Fruit fly (Drosophila melanogaster): Measurements from ENCODE around the gene Smg6.
A peak's percentile ranks its signal among the peaks of the same experiment; 100 is the strongest.

Smg6 gene

dm6 chr3R:25069569-25069968 lies 36.3 kb upstream of the Smg6 start, which contains the start of the genes Stt3B and CG11839 (continued):
- TF ChIP-seq CG14965 (GFP tag; optimal IDR thresholded peaks at IDR 0.05; ENCODE audit: borderline replicate concordance) (no peak), fd96Cb (tag; optimal IDR thresholded peaks at IDR 0.05) (peak; percentile 24), grn (GFP tag; optimal IDR thresholded peaks at IDR 0.05) (no peak), tna (GFP tag; IDR thresholded peaks at IDR 0.05; ENCODE audit: partially characterized antibody) (peak; percentile 76; the same call in 1 of the 2 replicates), bcd (GFP tag; optimal IDR thresholded peaks at IDR 0.05) (no peak), CG9797 (GFP tag; optimal IDR thresholded peaks at IDR 0.05) (peak; percentile 39), Chrac-16 (GFP tag; optimal IDR thresholded peaks at IDR 0.05) (peak; percentile 75), inv (GFP tag; IDR thresholded peaks at IDR 0.05; ENCODE audit: partially characterized antibody) (peak; percentile 89), Fer2 (tag; optimal IDR thresholded peaks at IDR 0.05) (peak; percentile 58), CG10267 (tag; optimal IDR thresholded peaks at IDR 0.05) (peak; percentile 77), CG6813 (GFP tag; optimal IDR thresholded peaks at IDR 0.05) (no peak), Asciz (GFP tag; optimal IDR thresholded peaks at IDR 0.05) (no peak), H15 (GFP tag; IDR thresholded peaks at IDR 0.05) (no peak), unpg (GFP tag; optimal IDR thresholded peaks at IDR 0.05) (no peak), CG17829 (tag; optimal IDR thresholded peaks at IDR 0.05) (peak; percentile 72), Rfx (GFP tag; IDR thresholded peaks at IDR 0.05) (peak; percentile 82; the same call in 1 of the 2 replicates), emc (GFP tag; optimal IDR thresholded peaks at IDR 0.05) (peak; percentile 35), esg (GFP tag; conservative IDR thresholded peaks at IDR 0.05) (0 out of 2 replicates have a peak, but pooled peaks have one; percentile 23), Fer3 (tag; optimal IDR thresholded peaks at IDR 0.05) (peak; percentile 70), D (optimal IDR thresholded peaks at IDR 0.05) (no peak), D (GFP tag; optimal IDR thresholded peaks at IDR 0.05) (no peak), CG8290 (GFP tag; optimal IDR thresholded peaks at IDR 0.05) (peak; percentile 70), CG8290 (tag; optimal IDR thresholded peaks at IDR 0.05) (no peak), CG3163 (GFP tag; optimal IDR thresholded peaks at IDR 0.05) (peak; percentile 68), hth (optimal IDR thresholded peaks at IDR 0.05) (no peak), onecut (GFP tag; IDR thresholded peaks at IDR 0.05) (0 out of 2 replicates have a peak, but pooled peaks have one; percentile 23), ken (GFP tag; IDR thresholded peaks at IDR 0.05) (peak; percentile 58; the same call in 2 of the 3 replicates), Oaz (GFP tag; IDR thresholded peaks at IDR 0.05) (0 out of 2 replicates have a peak, but pooled peaks have one; percentile 55), Dp (GFP tag; optimal IDR thresholded peaks at IDR 0.05) (peak; percentile 44), Hey (tag; optimal IDR thresholded peaks at IDR 0.05) (no peak), CG11696 (GFP tag; IDR thresholded peaks at IDR 0.05) (no peak), Hand (GFP tag; optimal IDR thresholded peaks at IDR 0.05) (no peak), CG34422 (GFP tag; IDR thresholded peaks at IDR 0.05) (peak; percentile 89), cad (GFP tag; optimal IDR thresholded peaks at IDR 0.05) (no peak), CG11695 (GFP tag; IDR thresholded peaks at IDR 0.05) (no peak), Trl (optimal IDR thresholded peaks at IDR 0.05) (no peak), Trl (GFP tag; optimal IDR thresholded peaks at IDR 0.05) (peak; percentile 84), Doc2 (GFP tag; IDR thresholded peaks at IDR 0.05) (no peak), gcm (GFP tag; optimal IDR thresholded peaks at IDR 0.05) (no peak), B-H1 (GFP tag; IDR thresholded peaks at IDR 0.05) (peak; percentile 24; the same call in 1 of the 3 replicates), CG18619 (GFP tag; optimal IDR thresholded peaks at IDR 0.05) (no peak), CG7556 (GFP tag; optimal IDR thresholded peaks at IDR 0.05) (no peak), lola (GFP tag; optimal IDR thresholded peaks at IDR 0.05) (peak in 1 of 3 experiments; percentile 68), CG8089 (GFP tag; optimal IDR thresholded peaks at IDR 0.05) (peak; percentile 32), CG2116 (GFP tag; optimal IDR thresholded peaks at IDR 0.05) (peak; percentile 85), Hr39 (optimal IDR thresholded peaks at IDR 0.05) (no peak), CG4854 (GFP tag; optimal IDR thresholded peaks at IDR 0.05) (peak; percentile 59), bab2 (GFP tag; optimal IDR thresholded peaks at IDR 0.05) (peak; percentile 72), CG31365 (tag; optimal IDR thresholded peaks at IDR 0.05) (no peak), toy (GFP tag; IDR thresholded peaks at IDR 0.05) (no peak), tap (tag; optimal IDR thresholded peaks at IDR 0.05) (no peak), Opbp (GFP tag; IDR thresholded peaks at IDR 0.05; ENCODE audit: partially characterized antibody) (peak; percentile 82)

Measured in whole organism, embryonic.